Fruit fly (Drosophila melanogaster) whole organism, wandering third instar larva: Measurements from ENCODE around the gene tweek.

Source experiments
- Abd-B ChIP-seq: fragments of >200 bp; optimal IDR thresholded peaks from 2 replicates; lab custom pipeline; 2017; ENCODE audit warnings: missing biosample characterization, missing genetic modification characterization
- CG32264 ChIP-seq: fragments of 200-800 bp; sonication (Bioruptor generic); optimal IDR thresholded peaks from 2 replicates; lab custom pipeline; 2016; ENCODE audit warnings: missing biosample characterization, missing genetic modification characterization
- CG9705 ChIP-seq: fragments of 200-800 bp; sonication (Bioruptor generic); optimal IDR thresholded peaks from 2 replicates; lab custom pipeline; 2018; ENCODE audit warnings: missing biosample characterization, mild to moderate bottlenecking, missing genetic modification characterization
- CrebA ChIP-seq: fragments of 200-800 bp; sonication (Bioruptor generic); optimal IDR thresholded peaks from 2 replicates; lab custom pipeline; 2016; ENCODE audit warnings: missing biosample characterization, mild to moderate bottlenecking, missing genetic modification characterization, borderline replicate concordance
- Dfd ChIP-seq: fragments of >200 bp; optimal IDR thresholded peaks from 2 replicates; lab custom pipeline; 2017; ENCODE audit warnings: missing biosample characterization, missing genetic modification characterization
- Dif ChIP-seq: fragments of 200-275, 200-300 bp; sonication (Bioruptor generic); optimal IDR thresholded peaks from 2 replicates; lab custom pipeline; 2018; ENCODE audit warnings: missing biosample characterization, missing genetic modification characterization; ENCODE audit not compliant: partially characterized antibody
- GATAd ChIP-seq: sonication (Bioruptor generic); optimal IDR thresholded peaks from 2 replicates; lab custom pipeline; 2016; ENCODE audit warnings: missing biosample characterization, missing genetic modification characterization
- HLH106 ChIP-seq: fragments of 200-800 bp; optimal IDR thresholded peaks from 3 replicates; lab custom pipeline; 2019; ENCODE audit warnings: missing biosample characterization, mild to moderate bottlenecking, missing genetic modification characterization, moderate library complexity
- Hnf4 ChIP-seq: fragments of 200-800 bp; sonication (Bioruptor generic); optimal IDR thresholded peaks from 2 replicates; lab custom pipeline; 2016; ENCODE audit warnings: missing biosample characterization, mild to moderate bottlenecking, missing genetic modification characterization
- Hr78 ChIP-seq: fragments of >200 bp; optimal IDR thresholded peaks from 2 replicates; lab custom pipeline; 2017; ENCODE audit warnings: missing biosample characterization, missing genetic modification characterization
- Hr83 ChIP-seq: fragments of 200-300 bp; sonication (Bioruptor generic); optimal IDR thresholded peaks from 2 replicates; lab custom pipeline; 2016; ENCODE audit warnings: missing biosample characterization, mild to moderate bottlenecking, missing genetic modification characterization, moderate library complexity; ENCODE audit not compliant: poor library complexity, severe bottlenecking
- Jra ChIP-seq: sonication (Bioruptor generic); optimal IDR thresholded peaks from 2 replicates; lab custom pipeline; 2016; ENCODE audit warnings: missing biosample characterization, missing genetic modification characterization
- Mio ChIP-seq: sonication (Bioruptor generic); optimal IDR thresholded peaks from 2 replicates; lab custom pipeline; 2016; ENCODE audit warnings: missing biosample characterization, missing genetic modification characterization
- Myc ChIP-seq: fragments of >200 bp; optimal IDR thresholded peaks from 2 replicates; lab custom pipeline; 2017
- N ChIP-seq: fragments of >200 bp; optimal IDR thresholded peaks from 2 replicates; lab custom pipeline; 2018; ENCODE audit warnings: missing biosample characterization, missing external identifiers, missing genetic modification characterization
- OdsH ChIP-seq: fragments of 200-800 bp; sonication (Bioruptor generic); optimal IDR thresholded peaks from 2 replicates; lab custom pipeline; 2016; ENCODE audit warnings: missing biosample characterization, mild to moderate bottlenecking, missing genetic modification characterization
- Rel ChIP-seq, 2 experiments: fragments of 200-800 bp; sonication (Bioruptor generic) in 1 of 2; optimal IDR thresholded peaks; 2 replicates in 1 of 2; 3 replicates in 1 of 2; lab custom pipeline; 2016 to 2019; ENCODE audit warnings: mild to moderate bottlenecking in 2 of 2, missing biosample characterization in 2 of 2, missing genetic modification characterization in 2 of 2, moderate library complexity in 1 of 2
- Sp1 ChIP-seq: fragments of 200-800 bp; sonication (Bioruptor generic); optimal IDR thresholded peaks from 3 replicates; lab custom pipeline; 2019; ENCODE audit warnings: missing biosample characterization, mild to moderate bottlenecking, missing genetic modification characterization, moderate library complexity
- Vsx2 ChIP-seq: fragments of 200-300, 225-300 bp; sonication (Bioruptor generic); optimal IDR thresholded peaks from 2 replicates; lab custom pipeline; 2018; ENCODE audit warnings: missing biosample characterization, missing genetic modification characterization; ENCODE audit not compliant: partially characterized antibody
- br ChIP-seq: fragments of 200-800 bp; sonication (Bioruptor generic); optimal IDR thresholded peaks from 2 replicates; lab custom pipeline; 2016; ENCODE audit warnings: missing biosample characterization, missing genetic modification characterization
- brk ChIP-seq: fragments of 200-800 bp; sonication (Bioruptor generic); optimal IDR thresholded peaks from 2 replicates; lab custom pipeline; 2016; ENCODE audit warnings: missing biosample characterization, mild to moderate bottlenecking, missing genetic modification characterization
- dl ChIP-seq, 2 experiments: fragments of 175-275, 200-275 bp in 1 of 2; fragments of 200-275 bp in 1 of 2; sonication (Bioruptor generic); optimal IDR thresholded peaks; lab custom pipeline; 2018; ENCODE audit warnings: mild to moderate bottlenecking in 2 of 2, missing biosample characterization in 2 of 2, missing genetic modification characterization in 2 of 2, moderate library complexity in 2 of 2; ENCODE audit not compliant: partially characterized antibody in 2 of 2, insufficient read depth in 1 of 2
- dmrt93B ChIP-seq: fragments of 200-800 bp; sonication (Bioruptor generic); optimal IDR thresholded peaks from 2 replicates; lab custom pipeline; 2018; ENCODE audit warnings: missing biosample characterization, mild to moderate bottlenecking, missing genetic modification characterization
- dsf ChIP-seq: sonication (Bioruptor generic); optimal IDR thresholded peaks from 2 replicates; lab custom pipeline; 2016; ENCODE audit warnings: missing biosample characterization, missing genetic modification characterization, borderline replicate concordance
- ey ChIP-seq: fragments of 200-800 bp; sonication (Bioruptor generic); optimal IDR thresholded peaks from 2 replicates; lab custom pipeline; 2016; ENCODE audit warnings: missing biosample characterization, missing genetic modification characterization
- foxo ChIP-seq, 2 experiments: fragments of 200-800 bp; sonication (Bioruptor generic); optimal IDR thresholded peaks; 2 replicates in 1 of 2; 3 replicates in 1 of 2; lab custom pipeline; 2016 to 2017; ENCODE audit warnings: missing biosample characterization in 2 of 2, missing genetic modification characterization in 2 of 2
- fru ChIP-seq: fragments of 200-800 bp; sonication (Bioruptor generic); optimal IDR thresholded peaks from 3 replicates; lab custom pipeline; 2016; ENCODE audit warnings: missing biosample characterization, mild to moderate bottlenecking, missing genetic modification characterization
- h ChIP-seq: fragments of 200-800 bp; sonication (Bioruptor generic); optimal IDR thresholded peaks from 3 replicates; lab custom pipeline; 2016; ENCODE audit warnings: missing biosample characterization, mild to moderate bottlenecking, missing genetic modification characterization
- jim ChIP-seq: fragments of 175-275, 200-325 bp; sonication (Bioruptor generic); optimal IDR thresholded peaks from 2 replicates; lab custom pipeline; 2016; ENCODE audit warnings: missing biosample characterization, mild to moderate bottlenecking, missing genetic modification characterization
- lola ChIP-seq: fragments of >200 bp; optimal IDR thresholded peaks from 2 replicates; lab custom pipeline; 2017; ENCODE audit warnings: missing biosample characterization, missing genetic modification characterization
- pan ChIP-seq: fragments of >200 bp; optimal IDR thresholded peaks from 2 replicates; lab custom pipeline; 2017
- psq ChIP-seq: fragments of 200-800 bp; sonication (Bioruptor generic); optimal IDR thresholded peaks from 3 replicates; lab custom pipeline; 2017; ENCODE audit warnings: missing biosample characterization, mild to moderate bottlenecking, missing genetic modification characterization, moderate library complexity
- rgr ChIP-seq: fragments of 200-800 bp; sonication (Bioruptor generic); optimal IDR thresholded peaks from 3 replicates; lab custom pipeline; 2016; ENCODE audit warnings: missing biosample characterization, mild to moderate bottlenecking, missing genetic modification characterization
- sage ChIP-seq: fragments of 200-800 bp; sonication (Bioruptor generic); optimal IDR thresholded peaks from 2 replicates; lab custom pipeline; 2016; ENCODE audit warnings: missing biosample characterization, mild to moderate bottlenecking, missing genetic modification characterization
- sv ChIP-seq: fragments of 200-800 bp; sonication (Bioruptor generic); optimal IDR thresholded peaks from 3 replicates; lab custom pipeline; 2016; ENCODE audit warnings: missing biosample characterization, missing genetic modification characterization
- tai ChIP-seq: sonication (Bioruptor generic); optimal IDR thresholded peaks from 2 replicates; lab custom pipeline; 2016; ENCODE audit warnings: missing biosample characterization, missing genetic modification characterization
- usp ChIP-seq: fragments of >200 bp; optimal IDR thresholded peaks from 2 replicates; lab custom pipeline; 2017; ENCODE audit warnings: missing biosample characterization, missing genetic modification characterization
- woc ChIP-seq: sonication (Bioruptor generic); optimal IDR thresholded peaks from 2 replicates; lab custom pipeline; 2016; ENCODE audit warnings: missing biosample characterization, mild to moderate bottlenecking, missing genetic modification characterization

Gene tweek

dm6 chr2L:16887660-16888573 is at the start of gene tweek, which contains the start of gene osi:
tweek (plus strand) TSS chr2L:16888490.
osi (minus strand) TSS chr2L:16887966.
- TF ChIP-seq h (GFP tag; lab: Kevin White, UChicago) (peak; percentile 58), Dif (no peak), brk (GFP tag; lab: Kevin White, UChicago) (peak; percentile 28), CG32264 (GFP tag; lab: Kevin White, UChicago) (no peak), dl (GFP tag; optimal IDR thresholded peaks at IDR 0.05; lab: Kevin White, UChicago; ENCODE audit: insufficient read depth in 1 of 2, partially characterized antibody in 2 of 2) (no peak), Abd-B (GFP tag; lab: Kevin White, UChicago) (no peak), Hr78 (GFP tag; lab: Kevin White, UChicago) (no peak), Sp1 (GFP tag; lab: Kevin White, UChicago) (peak; percentile 26), lola (GFP tag; lab: Kevin White, UChicago) (no peak), rgr (GFP tag; lab: Kevin White, UChicago) (peak; percentile 55), ey (GFP tag; lab: Kevin White, UChicago) (peak; percentile 44), psq (GFP tag; lab: Kevin White, UChicago) (peak; percentile 59), Dfd (GFP tag; lab: Kevin White, UChicago) (no peak), Hr83 (GFP tag; lab: Kevin White, UChicago) (peak; percentile 79), CG9705 (GFP tag; lab: Kevin White, UChicago) (no peak), usp (GFP tag; lab: Kevin White, UChicago) (no peak), woc (GFP tag; lab: Kevin White, UChicago) (peak; percentile 87), sage (GFP tag; lab: Kevin White, UChicago) (no peak), tai (no peak), Hnf4 (GFP tag; lab: Kevin White, UChicago) (peak; percentile 78), br (GFP tag; lab: Kevin White, UChicago) (peak; percentile 36), fru (peak; percentile 39), OdsH (peak; percentile 44), HLH106 (tag; lab: Kevin White, UChicago) (peak; percentile 36), pan (lab: Kevin White, UChicago) (no peak), Mio (no peak), Jra (GFP tag; lab: Kevin White, UChicago) (peak; percentile 78), dmrt93B (GFP tag; lab: Kevin White, UChicago) (peak; percentile 20), CrebA (GFP tag; lab: Kevin White, UChicago) (no peak), GATAd (GFP tag; lab: Kevin White, UChicago) (peak; percentile 10), dsf (GFP tag; lab: Kevin White, UChicago) (peak; percentile 60), N (GFP tag; lab: Kevin White, UChicago) (no peak), foxo (GFP tag; optimal IDR thresholded peaks at IDR 0.05; lab: Kevin White, UChicago) (peak in 1 of 2 experiments; percentile 65), Vsx2 (no peak), Rel (GFP tag; optimal IDR thresholded peaks at IDR 0.05; lab: Kevin White, UChicago) (no peak), Rel (tag; optimal IDR thresholded peaks at IDR 0.05; lab: Kevin White, UChicago) (peak; percentile 100), sv (GFP tag; lab: Kevin White, UChicago) (peak; percentile 61), jim (GFP tag; lab: Kevin White, UChicago) (no peak), Myc (lab: Kevin White, UChicago) (peak; percentile 87)

- TF ChIP-seq OdsH = no peak
- TF ChIP-seq dl (GFP tag; optimal IDR thresholded peaks at IDR 0.05; lab: Kevin White, UChicago; ENCODE audit: insufficient read depth in 1 of 2, partially characterized antibody in 2 of 2) = no peak
- TF ChIP-seq dsf (GFP tag; lab: Kevin White, UChicago) = no peak
- TF ChIP-seq pan (lab: Kevin White, UChicago) = no peak
- TF ChIP-seq Vsx2 = no peak
- no peak for TF ChIP-seq dmrt93B (GFP tag; lab: Kevin White, UChicago)
- TF ChIP-seq tai = no peak
- TF ChIP-seq ey (GFP tag; lab: Kevin White, UChicago) = no peak
- no peak for TF ChIP-seq fru
- no peak for TF ChIP-seq Mio
- TF ChIP-seq Abd-B (GFP tag; lab: Kevin White, UChicago) = no peak
- no peak for TF ChIP-seq Hr78 (GFP tag; lab: Kevin White, UChicago)
- TF ChIP-seq Dfd (GFP tag; lab: Kevin White, UChicago) = no peak
- no peak for TF ChIP-seq N (GFP tag; lab: Kevin White, UChicago)
- no peak for TF ChIP-seq sv (GFP tag; lab: Kevin White, UChicago)
- TF ChIP-seq usp (GFP tag; lab: Kevin White, UChicago) = no peak
- TF ChIP-seq psq (GFP tag; lab: Kevin White, UChicago) = no peak
- no peak for TF ChIP-seq brk (GFP tag; lab: Kevin White, UChicago)
- TF ChIP-seq Myc (lab: Kevin White, UChicago) = no peak
- TF ChIP-seq h (GFP tag; lab: Kevin White, UChicago) = no peak
- TF ChIP-seq, all 38 proteins: peak for 0
These were observed 48.6 kb upstream of the tweek start for dm6 chr2L:16839665-16840064.
